Worm (Caenorhabditis elegans) whole organism, L2 larva: ENCODE results near the gene xpo-3.

Experiments
- F13H6.1 ChIP-seq: sonication (generic microtip); optimal IDR thresholded peaks from 2 replicates; lab custom pipeline; 2016; ENCODE audit warnings: missing genetic modification characterization, missing compliant biosample characterization
- lin-13 ChIP-seq: fragments of 150-350 bp; optimal IDR thresholded peaks from 2 replicates; lab custom pipeline; 2014; ENCODE audit warnings: missing biosample characterization, missing genetic modification reagents, missing genetic modification characterization
- nhr-11 ChIP-seq: fragments of 150-350 bp; optimal IDR thresholded peaks from 2 replicates; lab custom pipeline; 2014; ENCODE audit warnings: missing biosample characterization, missing genetic modification characterization
- nhr-6 ChIP-seq: fragments of 150-350 bp; optimal IDR thresholded peaks from 2 replicates; lab custom pipeline; 2014; ENCODE audit warnings: missing biosample characterization, missing genetic modification characterization
- unc-62 ChIP-seq: fragments of 150-350 bp; optimal IDR thresholded peaks from 2 replicates; lab custom pipeline; 2014; ENCODE audit warnings: missing biosample characterization, missing genetic modification reagents, missing genetic modification characterization
- zag-1 ChIP-seq: fragments of 150-350 bp; optimal IDR thresholded peaks from 2 replicates; lab custom pipeline; 2014; ENCODE audit warnings: missing biosample characterization, missing genetic modification characterization
- ztf-11 ChIP-seq: sonication (generic microtip); optimal IDR thresholded peaks from 2 replicates; lab custom pipeline; 2017; ENCODE audit warnings: missing biosample characterization, missing genetic modification characterization
- ztf-4 ChIP-seq: fragments of 150-350 bp; optimal IDR thresholded peaks from 2 replicates; lab custom pipeline; 2014; ENCODE audit warnings: missing biosample characterization, missing genetic modification characterization

DNA sequence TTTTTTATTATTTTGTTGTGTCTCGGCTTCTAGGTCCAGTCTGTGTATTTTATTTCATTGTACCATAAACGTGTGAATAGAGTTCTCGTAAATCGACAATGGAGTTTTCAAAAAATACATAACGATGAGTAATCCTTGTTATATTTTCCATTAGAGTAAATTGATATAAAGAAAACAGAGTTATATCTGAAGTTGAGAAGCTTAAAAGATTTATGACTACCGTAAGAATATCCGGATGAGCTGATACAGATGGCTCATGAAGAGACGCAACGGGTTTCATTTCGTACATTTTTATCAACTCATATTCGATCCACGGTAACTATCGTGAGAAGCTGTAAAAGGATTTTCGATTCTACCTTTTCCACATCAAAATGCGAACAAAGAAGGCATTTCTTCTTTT, 4.0 kb upstream of the xpo-3 start, which contains the start of gene gcy-8:
- TF ChIP-seq zag-1 (tag; lab: Kevin White, UChicago), result no peak
- no peak for TF ChIP-seq nhr-6 (tag; lab: Kevin White, UChicago)
- no peak for TF ChIP-seq ztf-11 (tag; lab: Kevin White, UChicago)
- no peak for TF ChIP-seq F13H6.1 (tag; lab: Kevin White, UChicago)
- TF ChIP-seq nhr-11, result no peak
- TF ChIP-seq lin-13, result no peak
- no peak for TF ChIP-seq ztf-4
- no peak for TF ChIP-seq unc-62 (GFP tag; lab: Kevin White, UChicago)
